Fruit fly (Drosophila melanogaster) S2 (cell line): ENCODE data around the gene Cpr62Bb.

Source experiments
- CG8478 ChIP-seq: fragments of >200 bp; optimal IDR thresholded peaks from 2 replicates; lab custom pipeline; 2018
- CTCF ChIP-seq, 2 experiments: fragments of >200 bp; optimal IDR thresholded peaks; 2 replicates each; lab custom pipeline; 2018

DNA sequence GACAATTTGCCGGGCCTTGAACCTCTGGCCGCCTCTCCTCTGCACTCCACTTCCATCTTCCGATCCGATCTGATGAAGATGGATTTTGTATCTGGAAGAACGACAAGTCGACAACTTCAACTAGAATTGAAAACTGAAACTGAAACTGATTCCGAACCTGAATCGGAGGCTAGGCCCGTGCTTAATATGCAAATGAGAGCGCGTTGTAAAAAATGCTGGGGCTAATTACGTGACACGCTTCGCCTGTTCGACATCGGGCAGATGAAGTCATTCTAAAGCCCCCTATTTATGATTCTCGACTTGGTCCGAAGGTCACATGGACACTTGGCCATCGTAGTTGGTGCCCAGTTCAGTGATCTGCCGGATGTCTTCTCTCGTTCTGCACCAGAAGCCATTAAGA is 18.4 kb downstream of the Cpr62Bb start:
- TF ChIP-seq CTCF (optimal IDR thresholded peaks at IDR 0.05; lab: Kevin White, UChicago) = no peak
- no peak for TF ChIP-seq CG8478
